Worm (Caenorhabditis elegans) whole organism, L1 larva: Measurements from ENCODE around the gene coa-7.
A peak's percentile ranks its signal among the peaks of the same experiment; 100 is the strongest.

Experiments
- C04F5.9 ChIP-seq: sonication (generic microtip); optimal IDR thresholded peaks from 2 replicates; lab custom pipeline; 2016; ENCODE audit warnings: missing genetic modification characterization, missing compliant biosample characterization
- C16A3.4 ChIP-seq: fragments of 150-350 bp; optimal IDR thresholded peaks from 2 replicates; lab custom pipeline; 2014; ENCODE audit warnings: missing biosample characterization, missing genetic modification characterization
- F16B12.6 ChIP-seq: fragments of 150-350 bp; optimal IDR thresholded peaks from 2 replicates; lab custom pipeline; 2014; ENCODE audit warnings: missing biosample characterization, missing genetic modification characterization
- Y116A8C.19 ChIP-seq: sonication (generic microtip); optimal IDR thresholded peaks from 2 replicates; lab custom pipeline; 2016; ENCODE audit warnings: missing compliant biosample characterization, missing genetic modification characterization, borderline replicate concordance
- aha-1 ChIP-seq: fragments of 150-350 bp; optimal IDR thresholded peaks from 2 replicates; lab custom pipeline; 2014; ENCODE audit warnings: missing biosample characterization, missing genetic modification characterization
- alr-1 ChIP-seq: fragments of 200-800 bp; sonication (Bioruptor generic); optimal IDR thresholded peaks from 2 replicates; lab custom pipeline; 2018; ENCODE audit warnings: borderline replicate concordance, mild to moderate bottlenecking, missing genetic modification characterization, missing compliant biosample characterization
- aly-2 ChIP-seq: fragments of 150-350 bp; optimal IDR thresholded peaks from 2 replicates; lab custom pipeline; 2014; ENCODE audit warnings: missing biosample characterization, missing genetic modification characterization
- blmp-1 ChIP-seq: fragments of 150-350 bp; optimal IDR thresholded peaks from 2 replicates; lab custom pipeline; 2014; ENCODE audit warnings: missing biosample characterization, missing genetic modification characterization
- ceh-8 ChIP-seq: fragments of 200-800 bp; sonication (Bioruptor generic); optimal IDR thresholded peaks from 2 replicates; lab custom pipeline; 2018; ENCODE audit warnings: mild to moderate bottlenecking, missing genetic modification characterization, moderate library complexity, missing compliant biosample characterization
- ceh-82 ChIP-seq, 3 experiments: fragments of 150-350 bp in 1 of 3; sonication (generic microtip) in 2 of 3; optimal IDR thresholded peaks; 2 replicates each; lab custom pipeline; 2014 to 2017; ENCODE audit warnings: missing biosample characterization in 3 of 3, missing genetic modification characterization in 3 of 3
- ceh-90 ChIP-seq: sonication (generic microtip); optimal IDR thresholded peaks from 2 replicates; lab custom pipeline; 2016; ENCODE audit warnings: missing genetic modification characterization, missing compliant biosample characterization
- efl-3 ChIP-seq: fragments of 200-800 bp; sonication (Bioruptor generic); optimal IDR thresholded peaks from 2 replicates; lab custom pipeline; 2018; ENCODE audit warnings: mild to moderate bottlenecking, missing genetic modification characterization, missing compliant biosample characterization
- egl-27 ChIP-seq, 2 experiments: fragments of 150-350 bp in 1 of 2; sonication (generic microtip); optimal IDR thresholded peaks; 3 replicates each; lab custom pipeline; 2017 to 2018; ENCODE audit warnings: missing biosample characterization in 2 of 2, missing genetic modification characterization in 2 of 2, missing genetic modification reagents in 2 of 2
- elt-3 ChIP-seq, 6 experiments: fragments of 150-350 bp in 1 of 6; sonication (generic microtip); optimal IDR thresholded peaks; 2 replicates each; lab custom pipeline; 2017 to 2018; ENCODE audit warnings: missing biosample characterization in 6 of 6, missing genetic modification characterization in 6 of 6, inconsistent platforms in 1 of 6
- ets-5 ChIP-seq: fragments of 200-800 bp; sonication (Bioruptor generic); IDR thresholded peaks from 2 replicates; pipeline ENCODE4 v1.3.6; 2022; ENCODE audit warnings: missing genetic modification characterization, missing compliant biosample characterization
- fkh-10 ChIP-seq: sonication (generic microtip); optimal IDR thresholded peaks from 2 replicates; lab custom pipeline; 2017; ENCODE audit warnings: missing biosample characterization, missing genetic modification reagents, missing genetic modification characterization
- grh-1 ChIP-seq: fragments of 200-800 bp; sonication (Bioruptor generic); IDR thresholded peaks from 2 replicates; pipeline ENCODE4 v1.3.6; 2022; ENCODE audit warnings: missing genetic modification reagents, missing genetic modification characterization, missing compliant biosample characterization
- irx-1 ChIP-seq: sonication (generic microtip); optimal IDR thresholded peaks from 2 replicates; lab custom pipeline; 2016; ENCODE audit warnings: missing genetic modification characterization, missing compliant biosample characterization
- isw-1 ChIP-seq: fragments of 200-800 bp; sonication (Bioruptor generic); IDR thresholded peaks from 2 replicates; pipeline ENCODE4 v1.3.6; 2022; ENCODE audit warnings: missing genetic modification characterization, missing compliant biosample characterization
- jun-1 ChIP-seq: fragments of 150-350 bp; optimal IDR thresholded peaks from 2 replicates; lab custom pipeline; 2014; ENCODE audit warnings: missing biosample characterization, missing genetic modification reagents, missing genetic modification characterization
- lin-14 ChIP-seq: fragments of 200-800 bp; sonication (Bioruptor generic); optimal IDR thresholded peaks from 2 replicates; lab custom pipeline; 2018; ENCODE audit warnings: mild to moderate bottlenecking, missing genetic modification characterization, moderate library complexity, missing compliant biosample characterization
- lin-15B ChIP-seq: fragments of 150-350 bp; sonication (generic microtip); optimal IDR thresholded peaks from 3 replicates; lab custom pipeline; 2014; ENCODE audit warnings: missing biosample characterization, missing genetic modification characterization
- lin-35 ChIP-seq, 2 experiments: fragments of 150-350 bp; optimal IDR thresholded peaks; 2 replicates each; lab custom pipeline; 2014; ENCODE audit warnings: missing biosample characterization in 2 of 2, missing genetic modification characterization in 2 of 2, missing genetic modification reagents in 2 of 2
- lin-39 ChIP-seq: fragments of 150-350 bp; optimal IDR thresholded peaks from 2 replicates; lab custom pipeline; 2014; ENCODE audit warnings: missing biosample characterization, missing genetic modification reagents, missing genetic modification characterization
- lir-3 ChIP-seq: sonication (generic microtip); optimal IDR thresholded peaks from 2 replicates; lab custom pipeline; 2016; ENCODE audit warnings: mild to moderate bottlenecking, missing genetic modification characterization, moderate library complexity, missing compliant biosample characterization; ENCODE audit not compliant: poor library complexity
- mab-9 ChIP-seq: fragments of 200-800 bp; sonication (Bioruptor generic); IDR thresholded peaks from 2 replicates; pipeline ENCODE4 v1.3.6; 2022; ENCODE audit warnings: missing genetic modification reagents, missing genetic modification characterization, missing compliant biosample characterization
- mdl-1 ChIP-seq, 2 experiments: fragments of 150-350 bp; optimal IDR thresholded peaks; 2 replicates each; lab custom pipeline; 2014 to 2017; ENCODE audit warnings: missing biosample characterization in 2 of 2, missing genetic modification characterization in 2 of 2, inconsistent platforms in 1 of 2
- mef-2 ChIP-seq: fragments of 150-350 bp; optimal IDR thresholded peaks from 2 replicates; lab custom pipeline; 2014; ENCODE audit warnings: missing biosample characterization, missing genetic modification characterization
- mep-1 ChIP-seq: fragments of 150-350 bp; optimal IDR thresholded peaks from 2 replicates; lab custom pipeline; 2014; ENCODE audit warnings: missing biosample characterization, missing genetic modification characterization
- nhr-11 ChIP-seq: fragments of 150-350 bp; optimal IDR thresholded peaks from 2 replicates; lab custom pipeline; 2014; ENCODE audit warnings: missing biosample characterization, missing genetic modification characterization
- nhr-19 ChIP-seq: fragments of 200-800 bp; sonication (Bioruptor generic); conservative IDR thresholded peaks from 2 replicates; pipeline ENCODE4 v1.3.6; 2022; ENCODE audit warnings: missing genetic modification characterization, missing compliant biosample characterization
- nhr-28 ChIP-seq: fragments of 150-350 bp; optimal IDR thresholded peaks from 2 replicates; lab custom pipeline; 2014; ENCODE audit warnings: missing biosample characterization, missing genetic modification characterization
- nhr-71 ChIP-seq: sonication (generic microtip); optimal IDR thresholded peaks from 2 replicates; lab custom pipeline; 2016; ENCODE audit warnings: mild to moderate bottlenecking, missing genetic modification characterization, moderate library complexity, missing compliant biosample characterization
- nhr-76 ChIP-seq: sonication (generic microtip); optimal IDR thresholded peaks from 2 replicates; lab custom pipeline; 2017; ENCODE audit warnings: missing biosample characterization, missing genetic modification characterization
- nhr-77 ChIP-seq: fragments of 150-350 bp; optimal IDR thresholded peaks from 2 replicates; lab custom pipeline; 2014; ENCODE audit warnings: missing biosample characterization, missing genetic modification characterization
- nhr-84 ChIP-seq: sonication (generic microtip); optimal IDR thresholded peaks from 2 replicates; lab custom pipeline; 2017; ENCODE audit warnings: missing biosample characterization, missing genetic modification characterization
- nhr-90 ChIP-seq: sonication (generic microtip); optimal IDR thresholded peaks from 2 replicates; lab custom pipeline; 2016; ENCODE audit warnings: mild to moderate bottlenecking, missing genetic modification characterization, missing compliant biosample characterization; ENCODE audit not compliant: poor library complexity
- pag-3 ChIP-seq: sonication (generic microtip); optimal IDR thresholded peaks from 2 replicates; lab custom pipeline; 2017; ENCODE audit warnings: missing genetic modification characterization, mild to moderate bottlenecking, missing compliant biosample characterization, antibody characterized with exemption, borderline replicate concordance; ENCODE audit not compliant: insufficient read depth
- pax-3 ChIP-seq: fragments of 200-800 bp; sonication (Bioruptor generic); optimal IDR thresholded peaks from 2 replicates; lab custom pipeline; 2018; ENCODE audit warnings: mild to moderate bottlenecking, missing genetic modification characterization, moderate library complexity, missing compliant biosample characterization
- pqm-1 ChIP-seq: sonication (generic microtip); optimal IDR thresholded peaks from 3 replicates; lab custom pipeline; 2017; ENCODE audit warnings: missing biosample characterization, missing genetic modification characterization
- rnt-1 ChIP-seq: sonication (generic microtip); optimal IDR thresholded peaks from 2 replicates; lab custom pipeline; 2016; ENCODE audit warnings: mild to moderate bottlenecking, missing genetic modification characterization, moderate library complexity, missing compliant biosample characterization
- skn-1 ChIP-seq: fragments of 150-350 bp; optimal IDR thresholded peaks from 2 replicates; lab custom pipeline; 2014; ENCODE audit warnings: missing biosample characterization, missing genetic modification characterization
- snu-23 ChIP-seq: sonication (generic microtip); optimal IDR thresholded peaks from 2 replicates; lab custom pipeline; 2016; ENCODE audit warnings: missing genetic modification characterization, missing compliant biosample characterization
- sox-4 ChIP-seq: sonication (generic microtip); optimal IDR thresholded peaks from 2 replicates; lab custom pipeline; 2016; ENCODE audit warnings: missing genetic modification characterization, missing compliant biosample characterization
- sptf-1 ChIP-seq: fragments of 150-350 bp; optimal IDR thresholded peaks from 2 replicates; lab custom pipeline; 2014; ENCODE audit warnings: missing biosample characterization, missing genetic modification characterization
- swsn-7 ChIP-seq: sonication (generic microtip); optimal IDR thresholded peaks from 2 replicates; lab custom pipeline; 2016; ENCODE audit warnings: missing genetic modification characterization, missing compliant biosample characterization
- tbx-2 ChIP-seq: sonication (generic microtip); optimal IDR thresholded peaks from 2 replicates; lab custom pipeline; 2016; ENCODE audit warnings: missing genetic modification characterization, missing compliant biosample characterization
- unc-98 ChIP-seq: fragments of 200-800 bp; sonication (Bioruptor generic); IDR thresholded peaks from 2 replicates; pipeline ENCODE4 v1.3.6; 2022; ENCODE audit warnings: missing genetic modification characterization, missing compliant biosample characterization
- vab-15 ChIP-seq: sonication (generic microtip); optimal IDR thresholded peaks from 2 replicates; lab custom pipeline; 2017; ENCODE audit warnings: missing genotype, mild to moderate bottlenecking, missing genetic modification characterization, missing compliant biosample characterization
- zip-4 ChIP-seq: fragments of 200-800 bp; sonication (Bioruptor generic); optimal IDR thresholded peaks from 2 replicates; lab custom pipeline; 2018; ENCODE audit warnings: mild to moderate bottlenecking, missing genetic modification characterization, moderate library complexity, missing compliant biosample characterization

The coa-7 gene

DNA sequence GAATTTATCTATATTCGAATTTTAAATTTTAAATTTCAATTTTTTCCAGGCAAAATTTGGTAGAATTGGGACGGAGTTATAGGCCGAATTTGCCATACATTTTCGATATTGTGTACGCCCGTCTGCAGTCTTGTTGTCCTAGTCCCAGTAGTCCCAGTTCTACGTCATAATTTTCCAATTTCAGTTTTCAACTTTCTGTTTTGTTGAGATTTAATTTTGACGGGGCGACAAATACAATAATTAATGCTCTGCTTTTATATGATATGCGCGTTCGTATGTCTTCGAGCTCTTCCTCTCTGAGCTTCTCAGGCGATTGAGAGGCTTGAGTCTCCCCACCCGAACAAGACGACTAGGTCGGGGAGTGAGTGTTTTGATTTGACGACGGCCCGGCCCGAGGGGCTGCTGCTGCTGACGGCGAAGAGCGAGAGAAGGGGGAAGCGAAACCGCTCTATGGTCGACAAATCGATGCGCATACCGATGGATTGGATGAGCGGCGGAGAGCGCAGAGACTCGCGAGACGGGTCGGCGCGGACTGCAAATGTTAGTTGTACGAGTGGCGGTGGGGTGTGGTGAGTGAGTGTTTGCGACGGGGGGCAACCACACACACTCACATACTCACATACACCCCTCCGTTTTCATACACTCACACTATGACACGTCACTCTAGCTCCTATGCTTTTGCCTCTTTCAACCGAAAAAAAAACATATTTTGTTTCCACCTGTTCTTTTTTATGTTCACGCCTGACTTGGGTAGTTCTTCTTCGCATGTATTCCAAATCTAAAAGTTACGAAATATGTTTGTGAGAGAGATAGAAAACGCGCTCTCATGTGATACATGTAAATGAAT is 16.0 kb downstream of the coa-7 start (continued):
- no peak for TF ChIP-seq pag-3 (tag; lab: Kevin White, UChicago)
- TF ChIP-seq nhr-90, result peak; percentile 56
- no peak for TF ChIP-seq nhr-84 (tag; lab: Kevin White, UChicago)
- TF ChIP-seq rnt-1 (tag; lab: Kevin White, UChicago), result peak; percentile 81
- TF ChIP-seq jun-1 (tag; lab: Kevin White, UChicago), result peak; percentile 86
- TF ChIP-seq C04F5.9 (tag; lab: Kevin White, UChicago), result no peak
- TF ChIP-seq lin-15B (tag; lab: Kevin White, UChicago), result no peak
- no peak for TF ChIP-seq ets-5 (GFP tag; lab: Robert Waterston, UW)
- TF ChIP-seq tbx-2 (tag; lab: Kevin White, UChicago), result peak; percentile 84
- TF ChIP-seq lin-35 (GFP tag; optimal IDR thresholded peaks at IDR 0.05; lab: Kevin White, UChicago), result peak; percentile 57 to 66
- TF ChIP-seq elt-3 (tag; optimal IDR thresholded peaks at IDR 0.05; lab: Kevin White, UChicago), result peak in 2 of 6 experiments; percentile 21 to 63
- TF ChIP-seq efl-3 (GFP tag; lab: Kevin White, UChicago), result no peak
- TF ChIP-seq pax-3 (tag; lab: Kevin White, UChicago), result peak; percentile 52
- TF ChIP-seq aly-2, result no peak
- TF ChIP-seq alr-1, result no peak
- peak; percentile 67 for TF ChIP-seq skn-1 (tag; lab: Kevin White, UChicago)
- TF ChIP-seq snu-23 (GFP tag; lab: Kevin White, UChicago), result peak; percentile 83
- TF ChIP-seq grh-1 (GFP tag; lab: Robert Waterston, UW), result peak; percentile 49
- no peak for TF ChIP-seq Y116A8C.19
- TF ChIP-seq C16A3.4, result peak; percentile 58
- peak; percentile 89 for TF ChIP-seq nhr-77
- TF ChIP-seq vab-15 (tag; lab: Kevin White, UChicago), result peak; percentile 20
- no peak for TF ChIP-seq mef-2
- peak; percentile 11 for TF ChIP-seq blmp-1
- no peak for TF ChIP-seq ceh-90 (tag; lab: Kevin White, UChicago)
- peak; percentile 15 for TF ChIP-seq F16B12.6
- TF ChIP-seq lin-39 (tag; lab: Kevin White, UChicago), result no peak
- peak; percentile 63 to 81 (median 78) for TF ChIP-seq ceh-82 (tag; optimal IDR thresholded peaks at IDR 0.05; lab: Kevin White, UChicago)
- TF ChIP-seq nhr-19 (GFP tag; lab: Robert Waterston, UW), result peak; percentile 79
- peak; percentile 36 for TF ChIP-seq mep-1
- peak in 1 of 2 experiments; percentile 44 for TF ChIP-seq egl-27 (tag; optimal IDR thresholded peaks at IDR 0.05; lab: Kevin White, UChicago)
- TF ChIP-seq swsn-7 (tag; lab: Kevin White, UChicago), result peak; percentile 85
- TF ChIP-seq pqm-1 (tag; lab: Kevin White, UChicago), result no peak
- TF ChIP-seq zip-4 (GFP tag; lab: Kevin White, UChicago), result peak; percentile 31
- TF ChIP-seq ceh-8 (GFP tag; lab: Kevin White, UChicago), result peak; percentile 65
- TF ChIP-seq nhr-28, result no peak
- TF ChIP-seq lir-3 (tag; lab: Kevin White, UChicago), result peak; percentile 29
- peak; percentile 23 for TF ChIP-seq irx-1 (tag; lab: Kevin White, UChicago)
- TF ChIP-seq mab-9 (GFP tag; lab: Robert Waterston, UW), result peak; percentile 66
- peak; percentile 67 for TF ChIP-seq fkh-10 (GFP tag; lab: Kevin White, UChicago)
- 0 out of 2 replicates have a peak, but pooled peaks have one; percentile 6 for TF ChIP-seq isw-1 (GFP tag; lab: Robert Waterston, UW)
- peak; percentile 84 for TF ChIP-seq nhr-71 (tag; lab: Kevin White, UChicago)
- no peak for TF ChIP-seq unc-98
- TF ChIP-seq mdl-1 (tag; optimal IDR thresholded peaks at IDR 0.05; lab: Kevin White, UChicago), result peak in 1 of 2 experiments; percentile 88
- peak; percentile 14 for TF ChIP-seq sox-4 (tag; lab: Kevin White, UChicago)
- peak; percentile 95 for TF ChIP-seq lin-14 (GFP tag; lab: Kevin White, UChicago)
- no peak for TF ChIP-seq sptf-1 (tag; lab: Kevin White, UChicago)
- TF ChIP-seq nhr-76 (tag; lab: Kevin White, UChicago), result no peak
- no peak for TF ChIP-seq aha-1 (tag; lab: Kevin White, UChicago)
- peak; percentile 19 for TF ChIP-seq nhr-11
